Worm (Caenorhabditis elegans): ENCODE results near the gene F14F7.4.

ce11 chrIII:13030551-13030950 lies 1.0 kb upstream of the F14F7.4 start, which contains the start of gene F14F7.7:
- TF ChIP-seq zip-5 (tag; optimal IDR thresholded peaks at IDR 0.05) (no peak), sox-2 (GFP tag; IDR thresholded peaks at IDR 0.05) (no peak), nhr-11 (tag; optimal IDR thresholded peaks at IDR 0.05) (no peak)

Measured in whole organism, late embryonic.